Fruit fly (Drosophila melanogaster): ENCODE results near the gene Phlpp.

The Phlpp gene

DNA sequence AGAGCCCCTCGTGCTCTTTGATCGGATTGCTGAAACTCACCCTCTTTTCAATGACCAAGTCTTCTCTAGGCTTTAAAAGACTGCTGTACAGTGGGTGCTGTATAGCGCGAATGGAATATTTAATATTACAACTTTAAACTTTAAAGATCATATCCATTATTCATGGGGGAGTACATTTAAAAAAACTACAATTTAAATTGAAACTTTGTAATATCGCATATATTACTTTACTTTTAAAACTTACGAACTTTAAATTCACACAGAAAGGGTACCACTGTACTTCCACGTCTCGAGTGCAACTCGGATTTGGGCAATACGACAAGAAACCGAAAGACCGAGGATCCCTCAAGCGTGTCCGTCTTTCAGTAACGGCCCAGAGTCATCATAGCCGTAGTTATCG, at the start of gene Phlpp:
Phlpp (plus strand) TSS at position 214 of the 400 bp plus-strand sequence.
- TF ChIP-seq CG12942 (GFP tag; optimal IDR thresholded peaks at IDR 0.05): no peak
- peak; percentile 77 for TF ChIP-seq CG10267 (tag; optimal IDR thresholded peaks at IDR 0.05)
- no peak for TF ChIP-seq corto (GFP tag; optimal IDR thresholded peaks at IDR 0.05)
- no peak for TF ChIP-seq br (optimal IDR thresholded peaks at IDR 0.05)
- no peak for TF ChIP-seq klu (GFP tag; IDR thresholded peaks at IDR 0.05)
- TF ChIP-seq CG14667 (GFP tag; IDR thresholded peaks at IDR 0.05): peak; percentile 35; the same call in 1 of the 2 replicates
- no peak for TF ChIP-seq Blimp-1 (GFP tag; optimal IDR thresholded peaks at IDR 0.05)
- peak; percentile 36 for TF ChIP-seq az2 (GFP tag; optimal IDR thresholded peaks at IDR 0.05)
- TF ChIP-seq H2.0 (GFP tag; IDR thresholded peaks at IDR 0.05): peak; percentile 54; the same call in 1 of the 2 replicates
- peak; percentile 71 for TF ChIP-seq CG10959 (GFP tag; IDR thresholded peaks at IDR 0.05)
- TF ChIP-seq dati (GFP tag; IDR thresholded peaks at IDR 0.05): 0 out of 2 replicates have a peak, but pooled peaks have one; percentile 27
- TF ChIP-seq fd96Cb (tag; optimal IDR thresholded peaks at IDR 0.05): peak; percentile 69
- TF ChIP-seq Eip74EF (GFP tag; optimal IDR thresholded peaks at IDR 0.05): no peak
- peak; percentile 66 for TF ChIP-seq ranshi (GFP tag; IDR thresholded peaks at IDR 0.05)
- no peak for TF ChIP-seq HmgD (GFP tag; optimal IDR thresholded peaks at IDR 0.05)
- no peak for TF ChIP-seq CG9797 (GFP tag; optimal IDR thresholded peaks at IDR 0.05)
- TF ChIP-seq CG5953 (GFP tag; IDR thresholded peaks at IDR 0.05): 0 out of 2 replicates have a peak, but pooled peaks have one; percentile 47
- TF ChIP-seq CG4328 (GFP tag; optimal IDR thresholded peaks at IDR 0.05): no peak
- peak; percentile 77; the same call in 2 of the 3 replicates for TF ChIP-seq so (GFP tag; IDR thresholded peaks at IDR 0.05)
- TF ChIP-seq Awh (GFP tag; IDR thresholded peaks at IDR 0.05): 0 out of 2 replicates have a peak, but pooled peaks have one; percentile 51
- no peak for TF ChIP-seq Ravus (GFP tag; IDR thresholded peaks at IDR 0.05)
- peak; percentile 57; the same call in 1 of the 3 replicates for TF ChIP-seq z (GFP tag; IDR thresholded peaks at IDR 0.05)
- peak; percentile 10 for TF ChIP-seq CG16863 (GFP tag; optimal IDR thresholded peaks at IDR 0.05)
- peak; percentile 27 for TF ChIP-seq Dip3 (GFP tag; optimal IDR thresholded peaks at IDR 0.05)
- TF ChIP-seq sisA (GFP tag; IDR thresholded peaks at IDR 0.05): peak; percentile 60
- no peak for TF ChIP-seq Doc2 (GFP tag; IDR thresholded peaks at IDR 0.05)
- peak; percentile 57 for TF ChIP-seq ind (GFP tag; optimal IDR thresholded peaks at IDR 0.05)
- peak; percentile 23 for TF ChIP-seq Side (GFP tag; optimal IDR thresholded peaks at IDR 0.05)
- peak; percentile 55 for TF ChIP-seq CG10366 (GFP tag; IDR thresholded peaks at IDR 0.05)
- TF ChIP-seq lola (GFP tag; optimal IDR thresholded peaks at IDR 0.05): peak in 1 of 3 experiments; percentile 46
- peak; percentile 56 for TF ChIP-seq Ssrp (tag; optimal IDR thresholded peaks at IDR 0.05)
- peak; percentile 70; the same call in 1 of the 3 replicates for TF ChIP-seq CG34422 (GFP tag; IDR thresholded peaks at IDR 0.05)
- peak; percentile 66 for TF ChIP-seq row (GFP tag; IDR thresholded peaks at IDR 0.05)
- no peak for TF ChIP-seq CG3281 (GFP tag; optimal IDR thresholded peaks at IDR 0.05)
- TF ChIP-seq CG30020 (tag; optimal IDR thresholded peaks at IDR 0.05): no peak
- peak; percentile 27 for TF ChIP-seq cwo (GFP tag; optimal IDR thresholded peaks at IDR 0.05)
- no peak for TF ChIP-seq shn (GFP tag; optimal IDR thresholded peaks at IDR 0.05)
- no peak for TF ChIP-seq fd64A (GFP tag; optimal IDR thresholded peaks at IDR 0.05)
- peak; percentile 22 for TF ChIP-seq nmo (GFP tag; optimal IDR thresholded peaks at IDR 0.05)
- peak; percentile 40; the same call in 1 of the 3 replicates for TF ChIP-seq ken (GFP tag; IDR thresholded peaks at IDR 0.05)
- peak; percentile 4 for TF ChIP-seq Hr3 (GFP tag; optimal IDR thresholded peaks at IDR 0.05)
- TF ChIP-seq zen (tag; optimal IDR thresholded peaks at IDR 0.05): peak; percentile 51
- TF ChIP-seq CG32532 (GFP tag; IDR thresholded peaks at IDR 0.05): peak; percentile 40; the same call in 1 of the 2 replicates
- 0 out of 2 replicates have a peak, but pooled peaks have one; percentile 33 for TF ChIP-seq onecut (GFP tag; IDR thresholded peaks at IDR 0.05)
- no peak for TF ChIP-seq CG11696 (GFP tag; IDR thresholded peaks at IDR 0.05)
- no peak for TF ChIP-seq Dfd (GFP tag; optimal IDR thresholded peaks at IDR 0.05)
- peak; percentile 9 for TF ChIP-seq CG10654 (GFP tag; optimal IDR thresholded peaks at IDR 0.05)
- no peak for TF ChIP-seq rib (GFP tag; IDR thresholded peaks at IDR 0.05)
- no peak for TF ChIP-seq CG6791 (GFP tag; IDR thresholded peaks at IDR 0.05; ENCODE audit: partially characterized antibody)
- no peak; the same call in 2 of the 3 replicates for TF ChIP-seq B-H1 (GFP tag; IDR thresholded peaks at IDR 0.05)
- TF ChIP-seq Hr51 (GFP tag; optimal IDR thresholded peaks at IDR 0.05): peak; percentile 13 to 69

Data from whole organism, embryonic.